Worm (Caenorhabditis elegans): Measurements from ENCODE around the gene npr-40.

DNA sequence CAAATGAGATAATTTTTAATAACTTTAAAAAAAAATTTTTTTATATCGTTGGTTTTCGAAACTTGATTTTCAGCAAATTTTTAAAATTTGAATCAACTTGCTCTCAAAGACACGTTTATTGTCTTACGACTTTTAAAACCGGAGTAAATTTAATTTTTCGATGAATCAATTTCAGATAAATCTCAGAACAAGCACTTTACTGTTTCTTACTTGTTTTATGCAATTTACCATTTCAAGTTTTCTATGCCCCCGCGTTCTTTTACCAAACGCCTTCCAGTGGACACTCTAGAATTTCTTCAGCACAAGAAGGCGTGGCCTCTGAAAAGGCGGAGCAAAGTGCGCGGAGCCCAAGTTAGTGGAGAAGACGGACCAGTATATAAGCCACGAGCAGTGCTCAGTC, 37.5 kb upstream of the npr-40 start, which contains the start of gene flp-8:
- TF ChIP-seq ets-7 (tag; optimal IDR thresholded peaks at IDR 0.05) (no peak), pes-1 (GFP tag; IDR thresholded peaks at IDR 0.05) (no peak), B0310.2 (tag; optimal IDR thresholded peaks at IDR 0.05) (no peak), tbx-37 (GFP tag; conservative IDR thresholded peaks at IDR 0.05) (no peak), hnd-1 (tag; optimal IDR thresholded peaks at IDR 0.05) (no peak), ama-1 (optimal IDR thresholded peaks at IDR 0.05) (no peak), sea-1 (GFP tag; conservative IDR thresholded peaks at IDR 0.05) (no peak), tbx-11 (GFP tag; IDR thresholded peaks at IDR 0.05) (no peak), tra-4 (tag; optimal IDR thresholded peaks at IDR 0.05) (no peak), flt-1 (GFP tag; IDR thresholded peaks at IDR 0.05) (no peak), ceh-36 (tag; optimal IDR thresholded peaks at IDR 0.05) (no peak), ceh-13 (GFP tag; optimal IDR thresholded peaks at IDR 0.05) (no peak), hmbx-1 (tag; optimal IDR thresholded peaks at IDR 0.05) (no peak)
